Worm (Caenorhabditis elegans) whole organism, L3 larva: ENCODE data around the gene Y38C1AA.7.

Experiments
- ama-1 ChIP-seq: fragments of 150-350 bp; optimal IDR thresholded peaks from 2 replicates; lab custom pipeline; 2018
- ceh-82 ChIP-seq: fragments of 150-350 bp; optimal IDR thresholded peaks from 2 replicates; lab custom pipeline; 2014; ENCODE audit warnings: missing biosample characterization, missing genetic modification characterization
- ceh-9 ChIP-seq: sonication (generic microtip); optimal IDR thresholded peaks from 2 replicates; lab custom pipeline; 2018; ENCODE audit warnings: missing biosample characterization, missing genetic modification characterization
- daf-12 ChIP-seq: fragments of 150-350 bp; optimal IDR thresholded peaks from 2 replicates; lab custom pipeline; 2014; ENCODE audit warnings: missing biosample characterization, missing genetic modification reagents, missing genetic modification characterization
- egl-27 ChIP-seq: sonication (generic microtip); optimal IDR thresholded peaks from 4 replicates; lab custom pipeline; 2017; ENCODE audit warnings: missing biosample characterization, missing genetic modification reagents, missing genetic modification characterization
- elt-2 ChIP-seq: sonication (generic microtip); optimal IDR thresholded peaks from 2 replicates; lab custom pipeline; 2016; ENCODE audit warnings: missing genetic modification reagents, mild to moderate bottlenecking, missing genetic modification characterization, missing compliant biosample characterization
- fos-1 ChIP-seq: fragments of 150-350 bp; optimal IDR thresholded peaks from 2 replicates; lab custom pipeline; 2014; ENCODE audit warnings: missing biosample characterization, missing genetic modification characterization
- jun-1 ChIP-seq: fragments of 150-350 bp; optimal IDR thresholded peaks from 2 replicates; lab custom pipeline; 2014; ENCODE audit warnings: missing biosample characterization, missing genetic modification reagents, missing genetic modification characterization
- lin-15B ChIP-seq: fragments of 150-350 bp; optimal IDR thresholded peaks from 2 replicates; lab custom pipeline; 2014; ENCODE audit warnings: missing biosample characterization, missing genetic modification characterization
- lin-39 ChIP-seq: fragments of 150-350 bp; optimal IDR thresholded peaks from 2 replicates; lab custom pipeline; 2018; ENCODE audit warnings: missing biosample characterization, missing genetic modification reagents, missing genetic modification characterization
- mml-1 ChIP-seq: fragments of 150-350 bp; sonication (generic microtip); optimal IDR thresholded peaks from 3 replicates; lab custom pipeline; 2014; ENCODE audit warnings: missing biosample characterization, missing genetic modification characterization
- nhr-28 ChIP-seq: fragments of 150-350 bp; optimal IDR thresholded peaks from 2 replicates; lab custom pipeline; 2014; ENCODE audit warnings: missing biosample characterization, missing genetic modification characterization
- pha-4 ChIP-seq: fragments of 150-350 bp; optimal IDR thresholded peaks from 2 replicates; lab custom pipeline; 2014; ENCODE audit warnings: missing biosample characterization, missing genetic modification reagents, missing genetic modification characterization
- tbx-2 ChIP-seq: sonication (generic microtip); optimal IDR thresholded peaks from 2 replicates; lab custom pipeline; 2016; ENCODE audit warnings: mild to moderate bottlenecking, missing genetic modification characterization, missing compliant biosample characterization
- unc-39 ChIP-seq: sonication (generic microtip); optimal IDR thresholded peaks from 4 replicates; lab custom pipeline; 2017; ENCODE audit warnings: missing biosample characterization, missing genetic modification characterization
- zag-1 ChIP-seq: fragments of 150-350 bp; optimal IDR thresholded peaks from 2 replicates; lab custom pipeline; 2014; ENCODE audit warnings: missing biosample characterization, missing genetic modification characterization

Gene Y38C1AA.7

DNA sequence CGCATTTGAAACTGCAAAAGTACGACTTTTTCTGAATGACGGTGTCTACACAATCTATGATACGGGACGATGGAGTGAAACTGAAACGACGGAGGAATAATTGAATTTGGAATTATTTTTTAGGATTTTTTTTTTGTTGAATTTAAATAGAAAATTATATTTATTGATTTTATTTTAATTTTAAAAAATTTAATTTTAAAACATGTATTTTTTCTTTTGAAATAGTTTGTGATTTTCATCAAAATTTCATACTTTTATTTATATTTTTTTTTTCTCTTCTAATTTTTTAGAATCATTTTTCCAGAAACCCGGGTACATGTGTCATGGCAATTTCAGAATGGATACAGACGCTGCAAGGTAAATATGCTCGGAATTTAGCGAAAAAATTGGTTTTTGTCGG, 49.1 kb downstream of the Y38C1AA.7 start, which contains the start of gene Y38C1AA.1:
Gene Y38C1AA.1, plus strand, starts transcription at position 301 of the 400 bp plus-strand sequence.
- no peak for TF ChIP-seq unc-39 (tag; lab: Kevin White, UChicago)
- no peak for TF ChIP-seq lin-15B (tag; lab: Kevin White, UChicago)
- no peak for TF ChIP-seq tbx-2
- TF ChIP-seq nhr-28 (tag; lab: Kevin White, UChicago): no peak
- no peak for TF ChIP-seq ceh-9
- no peak for TF ChIP-seq elt-2 (tag; lab: Kevin White, UChicago)
- no peak for TF ChIP-seq lin-39 (tag; lab: Kevin White, UChicago)
- TF ChIP-seq daf-12 (tag; lab: Kevin White, UChicago): no peak
- no peak for TF ChIP-seq zag-1 (tag; lab: Kevin White, UChicago)
- TF ChIP-seq mml-1 (tag; lab: Kevin White, UChicago): no peak
- no peak for TF ChIP-seq ceh-82 (tag; lab: Kevin White, UChicago)
- TF ChIP-seq pha-4 (tag; lab: Kevin White, UChicago): no peak
- TF ChIP-seq fos-1 (tag; lab: Kevin White, UChicago): no peak
- no peak for TF ChIP-seq jun-1 (tag; lab: Kevin White, UChicago)
- TF ChIP-seq egl-27: no peak
- no peak for TF ChIP-seq ama-1
